Fruit fly (Drosophila melanogaster) whole organism, embryonic: ENCODE data around the gene CG34183.

Experiments
- CG13894 ChIP-seq: fragments of 200-800 bp; sonication (Bioruptor generic); optimal IDR thresholded peaks from 3 replicates; lab custom pipeline; 2018; ENCODE audit warnings: missing biosample characterization, mild to moderate bottlenecking, missing genetic modification characterization, moderate library complexity
- CG14441 ChIP-seq: fragments of 200-800 bp; sonication (Bioruptor generic); IDR thresholded peaks from 2 replicates; pipeline ENCODE4 v1.3.6; 2022; ENCODE audit warnings: missing biosample characterization, missing genetic modification characterization
- CG15011 ChIP-seq: fragments of 200-800 bp; sonication (Bioruptor generic); optimal IDR thresholded peaks from 3 replicates; lab custom pipeline; 2018; ENCODE audit warnings: missing biosample characterization, mild to moderate bottlenecking, missing genetic modification characterization
- CG15269 ChIP-seq: fragments of 200-800 bp; sonication (Bioruptor generic); optimal IDR thresholded peaks from 2 replicates; lab custom pipeline; 2018; ENCODE audit warnings: missing biosample characterization, mild to moderate bottlenecking, missing genetic modification characterization, moderate library complexity
- CG15479 ChIP-seq: fragments of 200-800 bp; sonication (Bioruptor generic); optimal IDR thresholded peaks from 3 replicates; lab custom pipeline; 2019; ENCODE audit warnings: missing biosample characterization, mild to moderate bottlenecking, missing genetic modification characterization, moderate library complexity
- CG15696 ChIP-seq: fragments of 200-800 bp; sonication (Bioruptor generic); optimal IDR thresholded peaks from 2 replicates; lab custom pipeline; 2019; ENCODE audit warnings: missing biosample characterization, mild to moderate bottlenecking, missing genetic modification characterization, moderate library complexity
- CG1647 ChIP-seq: fragments of 200-800 bp; sonication (Bioruptor generic); optimal IDR thresholded peaks from 3 replicates; lab custom pipeline; 2016; ENCODE audit warnings: missing biosample characterization, missing genetic modification characterization
- CG17328 ChIP-seq: fragments of 200-800 bp; sonication (Bioruptor generic); IDR thresholded peaks from 2 replicates; pipeline ENCODE4 v1.3.6; 2022; ENCODE audit warnings: missing biosample characterization, missing genetic modification characterization
- CG17359 ChIP-seq: fragments of 200-800 bp; sonication (Bioruptor generic); optimal IDR thresholded peaks from 3 replicates; lab custom pipeline; 2018; ENCODE audit warnings: missing biosample characterization, mild to moderate bottlenecking, missing genetic modification characterization, moderate library complexity
- CG18619 ChIP-seq: fragments of 200-800 bp; sonication (Bioruptor generic); optimal IDR thresholded peaks from 3 replicates; lab custom pipeline; 2017; ENCODE audit warnings: missing biosample characterization, mild to moderate bottlenecking, missing genetic modification characterization
- CG32532 ChIP-seq: fragments of 200-800 bp; sonication (Bioruptor generic); IDR thresholded peaks from 2 replicates; pipeline ENCODE4 v1.3.6; 2022; ENCODE audit warnings: missing biosample characterization, missing genetic modification characterization
- CG34422 ChIP-seq: fragments of 200-800 bp; sonication (Bioruptor generic); IDR thresholded peaks from 3 replicates; pipeline ENCODE4 v1.3.6; 2022; ENCODE audit warnings: missing biosample characterization, missing genetic modification characterization
- CG6254 ChIP-seq: fragments of 200-800 bp; sonication (Bioruptor generic); optimal IDR thresholded peaks from 3 replicates; lab custom pipeline; 2017; ENCODE audit warnings: mild to moderate bottlenecking, missing biosample characterization, missing genetic modification reagents, missing genetic modification characterization
- CG6689 ChIP-seq: fragments of 200-800 bp; sonication (Bioruptor generic); IDR thresholded peaks from 2 replicates; pipeline ENCODE4 v1.3.6; 2022; ENCODE audit warnings: missing biosample characterization, missing genetic modification characterization
- CG8290 ChIP-seq, 3 experiments: fragments of 200-800 bp; sonication (Bioruptor generic); optimal IDR thresholded peaks; 2 replicates each; lab custom pipeline; 2016 to 2019; ENCODE audit warnings: missing biosample characterization in 3 of 3, missing genetic modification characterization in 3 of 3, mild to moderate bottlenecking in 2 of 3, moderate library complexity in 1 of 3
- CkIIα-i1 ChIP-seq: fragments of 200-800 bp; sonication (Bioruptor generic); IDR thresholded peaks from 2 replicates; pipeline ENCODE4 v1.3.6; 2022; ENCODE audit warnings: missing biosample characterization, missing genetic modification characterization
- D19A ChIP-seq: fragments of 200-800 bp; optimal IDR thresholded peaks from 3 replicates; lab custom pipeline; 2019; ENCODE audit warnings: missing biosample characterization, mild to moderate bottlenecking, missing genetic modification characterization, moderate library complexity
- D19B ChIP-seq: fragments of 200-800 bp; sonication (Bioruptor generic); optimal IDR thresholded peaks from 2 replicates; lab custom pipeline; 2017; ENCODE audit warnings: missing biosample characterization, mild to moderate bottlenecking, missing genetic modification characterization
- Dip2 ChIP-seq: fragments of 200-800 bp; sonication (Bioruptor generic); IDR thresholded peaks from 2 replicates; pipeline ENCODE4 v1.3.6; 2022; ENCODE audit warnings: missing biosample characterization, missing genetic modification characterization
- Dp ChIP-seq: fragments of 200-800 bp; sonication (Bioruptor generic); optimal IDR thresholded peaks from 2 replicates; lab custom pipeline; 2018; ENCODE audit warnings: missing biosample characterization, mild to moderate bottlenecking, missing genetic modification characterization, moderate library complexity
- E2f1 ChIP-seq: fragments of 200-800 bp; sonication (Bioruptor generic); IDR thresholded peaks from 2 replicates; pipeline ENCODE4 v1.3.6; 2022; ENCODE audit warnings: missing biosample characterization, missing genetic modification characterization
- Gug ChIP-seq: fragments of 200-800 bp; sonication (Bioruptor generic); IDR thresholded peaks from 4 replicates; pipeline ENCODE4 v1.3.6; 2022; ENCODE audit warnings: missing biosample characterization, missing genetic modification characterization
- H2.0 ChIP-seq: fragments of 200-800 bp; sonication (Bioruptor generic); IDR thresholded peaks from 2 replicates; pipeline ENCODE4 v1.3.6; 2022; ENCODE audit warnings: missing biosample characterization, missing genetic modification characterization
- Mrtf ChIP-seq: fragments of 200-800 bp; sonication (Bioruptor generic); IDR thresholded peaks from 3 replicates; pipeline ENCODE4 v1.3.6; 2022; ENCODE audit warnings: missing biosample characterization, missing genetic modification characterization
- PHDP ChIP-seq: fragments of 200-800 bp; sonication (Bioruptor generic); optimal IDR thresholded peaks from 3 replicates; lab custom pipeline; 2018; ENCODE audit warnings: missing biosample characterization, mild to moderate bottlenecking, missing genetic modification characterization, moderate library complexity
- Ptx1 ChIP-seq: fragments of 200-800 bp; sonication (Bioruptor generic); IDR thresholded peaks from 2 replicates; pipeline ENCODE4 v1.3.6; 2022; ENCODE audit warnings: missing biosample characterization, missing genetic modification characterization
- Rfx ChIP-seq: fragments of 200-800 bp; sonication (Bioruptor generic); IDR thresholded peaks from 2 replicates; pipeline ENCODE4 v1.3.6; 2022; ENCODE audit warnings: missing biosample characterization, missing genetic modification characterization
- Side ChIP-seq: fragments of 200-800 bp; sonication (Bioruptor generic); optimal IDR thresholded peaks from 2 replicates; lab custom pipeline; 2016; ENCODE audit warnings: missing biosample characterization, missing genetic modification characterization
- Sin3A ChIP-seq: fragments of >200 bp; optimal IDR thresholded peaks from 2 replicates; lab custom pipeline; 2018
- Spps ChIP-seq: fragments of 200-800 bp; sonication (Bioruptor generic); optimal IDR thresholded peaks from 2 replicates; lab custom pipeline; 2018; ENCODE audit warnings: missing biosample characterization, mild to moderate bottlenecking, missing genetic modification characterization
- ara ChIP-seq: fragments of 200-800 bp; sonication (Bioruptor generic); IDR thresholded peaks from 2 replicates; pipeline ENCODE4 v1.3.6; 2022; ENCODE audit warnings: missing biosample characterization, missing genetic modification characterization
- ase ChIP-seq: fragments of 200-800 bp; sonication (Bioruptor generic); IDR thresholded peaks from 3 replicates; pipeline ENCODE4 v1.3.6; 2022; ENCODE audit warnings: missing biosample characterization, missing genetic modification characterization
- br ChIP-seq: fragments of >200 bp; optimal IDR thresholded peaks from 2 replicates; lab custom pipeline; 2017
- danr ChIP-seq: fragments of 200-800 bp; sonication (Bioruptor generic); IDR thresholded peaks from 2 replicates; pipeline ENCODE4 v1.3.6; 2022; ENCODE audit warnings: missing biosample characterization, missing genetic modification characterization
- dimm ChIP-seq: fragments of 200-800 bp; sonication (Bioruptor generic); IDR thresholded peaks from 2 replicates; pipeline ENCODE4 v1.3.6; 2022; ENCODE audit warnings: missing biosample characterization, missing genetic modification characterization
- gem ChIP-seq: fragments of 200-800 bp; sonication (Bioruptor generic); optimal IDR thresholded peaks from 2 replicates; lab custom pipeline; 2019; ENCODE audit warnings: missing biosample characterization, mild to moderate bottlenecking, missing genetic modification characterization, moderate library complexity
- grau ChIP-seq: fragments of 200-800 bp; optimal IDR thresholded peaks from 3 replicates; lab custom pipeline; 2019; ENCODE audit warnings: missing biosample characterization, mild to moderate bottlenecking, missing genetic modification characterization, moderate library complexity
- gro ChIP-seq: fragments of 200-800 bp; sonication (Bioruptor generic); optimal IDR thresholded peaks from 2 replicates; lab custom pipeline; 2016; ENCODE audit warnings: missing biosample characterization, missing genetic modification characterization
- h ChIP-seq: fragments of >200 bp; optimal IDR thresholded peaks from 2 replicates; lab custom pipeline; 2017
- ind ChIP-seq: fragments of 200-800 bp; sonication (Bioruptor generic); optimal IDR thresholded peaks from 3 replicates; lab custom pipeline; 2016; ENCODE audit warnings: missing biosample characterization, missing genetic modification characterization
- klu ChIP-seq: fragments of 200-800 bp; sonication (Bioruptor generic); IDR thresholded peaks from 2 replicates; pipeline ENCODE4 v1.3.6; 2022; ENCODE audit warnings: missing biosample characterization, missing genetic modification characterization
- lab ChIP-seq: fragments of 200-800 bp; sonication (Bioruptor generic); optimal IDR thresholded peaks from 3 replicates; lab custom pipeline; 2017; ENCODE audit warnings: missing biosample characterization, missing genetic modification characterization, mild to moderate bottlenecking, moderate library complexity, missing genetic modification reagents
- phol ChIP-seq: fragments of 200-800 bp; sonication (Bioruptor generic); optimal IDR thresholded peaks from 3 replicates; lab custom pipeline; 2018; ENCODE audit warnings: missing biosample characterization, mild to moderate bottlenecking, missing genetic modification characterization, moderate library complexity
- ranshi ChIP-seq: fragments of 200-800 bp; sonication (Bioruptor generic); IDR thresholded peaks from 2 replicates; pipeline ENCODE4 v1.3.6; 2022; ENCODE audit warnings: missing biosample characterization, missing genetic modification characterization
- sob ChIP-seq: fragments of 200-800 bp; sonication (Bioruptor generic); IDR thresholded peaks from 2 replicates; pipeline ENCODE4 v1.3.6; 2022; ENCODE audit warnings: missing biosample characterization, missing genetic modification characterization
- ttk ChIP-seq: fragments of 200-800 bp; sonication (Bioruptor generic); IDR thresholded peaks from 2 replicates; pipeline ENCODE4 v2.1.2; 2022; ENCODE audit warnings: missing biosample characterization, missing genetic modification characterization
- tup ChIP-seq: fragments of 200-800 bp; sonication (Bioruptor generic); optimal IDR thresholded peaks from 2 replicates; lab custom pipeline; 2016; ENCODE audit warnings: missing biosample characterization, mild to moderate bottlenecking, missing genetic modification characterization, moderate library complexity
- twi ChIP-seq: fragments of 200-800 bp; optimal IDR thresholded peaks from 2 replicates; lab custom pipeline; 2019; ENCODE audit warnings: missing biosample characterization, mild to moderate bottlenecking, missing genetic modification characterization, moderate library complexity
- zf30C ChIP-seq: fragments of 200-800 bp; sonication (Bioruptor generic); optimal IDR thresholded peaks from 3 replicates; lab custom pipeline; 2018; ENCODE audit warnings: missing biosample characterization, mild to moderate bottlenecking, missing genetic modification characterization

Gene CG34183

dm6 chr2L:9912570-9913260, 22.1 kb upstream of the CG34183 start, which contains the start of the genes Etl1 and Srp54 (continued):
- TF ChIP-seq klu (no peak), E2f1 (no peak)

- TF ChIP-seq Dip2 (GFP tag; lab: Robert Waterston, UW): no peak
- TF ChIP-seq sob (GFP tag; lab: Robert Waterston, UW): peak; percentile 23; the same call in 1 of the 2 replicates
- peak; percentile 15; the same call in 1 of the 2 replicates for TF ChIP-seq CG32532 (GFP tag; lab: Robert Waterston, UW)
- TF ChIP-seq H2.0: no peak
- TF ChIP-seq Gug (GFP tag; lab: Robert Waterston, UW): peak; percentile 60; the same call in 2 of the 4 replicates
- peak; percentile 36 for TF ChIP-seq CG17328 (GFP tag; lab: Robert Waterston, UW)
- TF ChIP-seq E2f1: no peak
- no peak for TF ChIP-seq CG15269 (tag; lab: Kevin White, UChicago)
- TF ChIP-seq CG13894 (tag; lab: Kevin White, UChicago): no peak
- 0 out of 2 replicates have a peak, but pooled peaks have one; percentile 25 for TF ChIP-seq ttk (GFP tag; lab: Robert Waterston, UW)
- TF ChIP-seq Ptx1 (GFP tag; lab: Robert Waterston, UW): peak; percentile 50
- peak; percentile 64 for TF ChIP-seq Rfx (GFP tag; lab: Robert Waterston, UW)
- TF ChIP-seq tup (GFP tag; lab: Kevin White, UChicago): no peak
- TF ChIP-seq CG14441 (GFP tag; lab: Robert Waterston, UW): 0 out of 2 replicates have a peak, but pooled peaks have one; percentile 4
- TF ChIP-seq zf30C (GFP tag; lab: Kevin White, UChicago): no peak
- no peak for TF ChIP-seq dimm (GFP tag; lab: Robert Waterston, UW)
- peak; percentile 40; the same call in 1 of the 2 replicates for TF ChIP-seq danr (GFP tag; lab: Robert Waterston, UW)
- 0 out of 2 replicates have a peak, but pooled peaks have one; percentile 13 for TF ChIP-seq CG6689 (GFP tag; lab: Robert Waterston, UW)
- no peak for TF ChIP-seq br (lab: Kevin White, UChicago)
- TF ChIP-seq Spps (tag; lab: Kevin White, UChicago): no peak
- TF ChIP-seq CG17359 (tag; lab: Kevin White, UChicago): peak; percentile 39
- no peak for TF ChIP-seq CG8290 (GFP tag; optimal IDR thresholded peaks at IDR 0.05; lab: Kevin White, UChicago)
- peak in 1 of 2 experiments; percentile 14 for TF ChIP-seq CG8290 (tag; optimal IDR thresholded peaks at IDR 0.05; lab: Kevin White, UChicago)
- TF ChIP-seq CG6254 (GFP tag; lab: Kevin White, UChicago): no peak
- no peak for TF ChIP-seq CG15011 (GFP tag; lab: Kevin White, UChicago)
- no peak for TF ChIP-seq CG15479
- TF ChIP-seq gro (GFP tag; lab: Kevin White, UChicago): no peak
- no peak for TF ChIP-seq h (lab: Kevin White, UChicago)
- no peak for TF ChIP-seq D19B (GFP tag; lab: Kevin White, UChicago)
- TF ChIP-seq Mrtf (GFP tag; lab: Robert Waterston, UW): no peak
- TF ChIP-seq Side (GFP tag; lab: Kevin White, UChicago): peak; percentile 55
- TF ChIP-seq CG1647 (GFP tag; lab: Kevin White, UChicago): no peak
- no peak for TF ChIP-seq ind (GFP tag; lab: Kevin White, UChicago)
- TF ChIP-seq phol (tag; lab: Kevin White, UChicago): peak; percentile 49
- TF ChIP-seq lab (GFP tag; lab: Kevin White, UChicago): peak; percentile 38
- no peak for TF ChIP-seq CG15696 (tag; lab: Kevin White, UChicago)
- TF ChIP-seq ase (GFP tag; lab: Robert Waterston, UW): no peak
- TF ChIP-seq ranshi (GFP tag; lab: Robert Waterston, UW): 0 out of 2 replicates have a peak, but pooled peaks have one; percentile 31
- TF ChIP-seq D19A (tag; lab: Kevin White, UChicago): no peak
- no peak for TF ChIP-seq CkIIα-i1 (GFP tag; lab: Robert Waterston, UW)
- peak; percentile 62; the same call in 1 of the 3 replicates for TF ChIP-seq CG34422
- TF ChIP-seq PHDP: no peak
- no peak for TF ChIP-seq Dp (GFP tag; lab: Kevin White, UChicago)
- no peak for TF ChIP-seq twi (tag; lab: Kevin White, UChicago)
- TF ChIP-seq ara (GFP tag; lab: Robert Waterston, UW): peak; percentile 24
- TF ChIP-seq CG18619 (GFP tag; lab: Kevin White, UChicago): peak; percentile 31
- peak; percentile 19 for TF ChIP-seq grau (tag; lab: Kevin White, UChicago)
- TF ChIP-seq gem (tag; lab: Kevin White, UChicago): peak; percentile 10
- no peak for TF ChIP-seq Sin3A (lab: Kevin White, UChicago)
Observed at dm6 chr2L:9911783-9912182, 21.2 kb upstream of the CG34183 start.
